Worm (Caenorhabditis elegans): ENCODE data around the gene pcyt-2.2.

ce11 chrX:7902976-7903375, 18.9 kb downstream of the pcyt-2.2 start, which contains the start of gene C39D10.11:
- TF ChIP-seq elt-3 (tag; optimal IDR thresholded peaks at IDR 0.05) = no peak
- TF ChIP-seq snpc-4 (tag; optimal IDR thresholded peaks at IDR 0.05) = no peak
- no peak for TF ChIP-seq unc-55 (GFP tag; optimal IDR thresholded peaks at IDR 0.05)
- no peak for TF ChIP-seq nhr-237 (tag; optimal IDR thresholded peaks at IDR 0.05)
- TF ChIP-seq alr-1 (tag; optimal IDR thresholded peaks at IDR 0.05) = no peak
- no peak for TF ChIP-seq egl-27 (tag; optimal IDR thresholded peaks at IDR 0.05)
- no peak for TF ChIP-seq skn-1 (tag; optimal IDR thresholded peaks at IDR 0.05)
- TF ChIP-seq elt-1 (tag; optimal IDR thresholded peaks at IDR 0.05) = no peak
